Fruit fly (Drosophila melanogaster): ENCODE measurements around the gene Gr97a.

Gene Gr97a

dm6 chr3R:26954020-26954672, 12.1 kb downstream of the Gr97a start (continued):
- no peak for TF ChIP-seq N (GFP tag; optimal IDR thresholded peaks at IDR 0.05)
- no peak for TF ChIP-seq GATAd (GFP tag; optimal IDR thresholded peaks at IDR 0.05)
- no peak for TF ChIP-seq CG32264 (GFP tag; optimal IDR thresholded peaks at IDR 0.05)
- TF ChIP-seq Dfd (GFP tag; optimal IDR thresholded peaks at IDR 0.05), result no peak
- peak; percentile 18 for TF ChIP-seq tai (GFP tag; optimal IDR thresholded peaks at IDR 0.05)
- TF ChIP-seq CrebA (GFP tag; optimal IDR thresholded peaks at IDR 0.05; ENCODE audit: borderline replicate concordance), result peak; percentile 35
- peak; percentile 5 for TF ChIP-seq Vsx2 (GFP tag; optimal IDR thresholded peaks at IDR 0.05; ENCODE audit: partially characterized antibody)
- TF ChIP-seq dmrt93B (GFP tag; optimal IDR thresholded peaks at IDR 0.05), result peak; percentile 82
- no peak for TF ChIP-seq Myc (optimal IDR thresholded peaks at IDR 0.05)
- no peak for TF ChIP-seq sv (GFP tag; optimal IDR thresholded peaks at IDR 0.05)
- peak; percentile 100 for TF ChIP-seq psq (GFP tag; optimal IDR thresholded peaks at IDR 0.05)
- TF ChIP-seq rgr (GFP tag; optimal IDR thresholded peaks at IDR 0.05), result peak; percentile 89
- peak; percentile 68 for TF ChIP-seq brk (GFP tag; optimal IDR thresholded peaks at IDR 0.05)

- TF ChIP-seq rgr (GFP tag; optimal IDR thresholded peaks at IDR 0.05) (peak; percentile 51), h (GFP tag; optimal IDR thresholded peaks at IDR 0.05) (no peak), br (GFP tag; optimal IDR thresholded peaks at IDR 0.05) (peak; percentile 43), HLH106 (tag; optimal IDR thresholded peaks at IDR 0.05) (no peak), ey (GFP tag; optimal IDR thresholded peaks at IDR 0.05) (peak; percentile 41)
Observed at dm6 chr3R:26953478-26953874, 12.8 kb downstream of the Gr97a start.

dm6 chr3R:26952857-26953477, 13.3 kb downstream of the Gr97a start:
- no peak for TF ChIP-seq tai (GFP tag; optimal IDR thresholded peaks at IDR 0.05)
- no peak for TF ChIP-seq fru (GFP tag; optimal IDR thresholded peaks at IDR 0.05)
- TF ChIP-seq Sp1 (GFP tag; optimal IDR thresholded peaks at IDR 0.05), result no peak
- TF ChIP-seq Hr83 (GFP tag; optimal IDR thresholded peaks at IDR 0.05; ENCODE audit: poor library complexity, severe bottlenecking), result no peak
- TF ChIP-seq Abd-B (GFP tag; optimal IDR thresholded peaks at IDR 0.05), result no peak
- no peak for TF ChIP-seq Rel (GFP tag; optimal IDR thresholded peaks at IDR 0.05)
- TF ChIP-seq Rel (tag; optimal IDR thresholded peaks at IDR 0.05), result no peak

dm6 chr3R:26952200-26952856, 14.0 kb downstream of the Gr97a start:
- TF ChIP-seq dl (GFP tag; optimal IDR thresholded peaks at IDR 0.05; ENCODE audit: insufficient read depth in 1 of 2, partially characterized antibody in 2 of 2) (no peak), sv (GFP tag; optimal IDR thresholded peaks at IDR 0.05) (peak; percentile 10)

dm6 chr3R:26947296-26947880, 18.9 kb downstream of the Gr97a start, which contains the start of gene Spag1:
Gene Spag1 (plus strand): TSS chr3R:26947830.
- no peak for TF ChIP-seq GATAd (GFP tag; optimal IDR thresholded peaks at IDR 0.05)
- TF ChIP-seq sage (GFP tag; optimal IDR thresholded peaks at IDR 0.05), result peak; percentile 72
- TF ChIP-seq Rel (GFP tag; optimal IDR thresholded peaks at IDR 0.05), result no peak
- TF ChIP-seq Rel (tag; optimal IDR thresholded peaks at IDR 0.05), result no peak
- no peak for TF ChIP-seq tai (GFP tag; optimal IDR thresholded peaks at IDR 0.05)
- TF ChIP-seq OdsH (GFP tag; optimal IDR thresholded peaks at IDR 0.05), result no peak
- no peak for TF ChIP-seq Sp1 (GFP tag; optimal IDR thresholded peaks at IDR 0.05)
- TF ChIP-seq Hr78 (GFP tag; optimal IDR thresholded peaks at IDR 0.05), result no peak
- peak; percentile 46 for TF ChIP-seq brk (GFP tag; optimal IDR thresholded peaks at IDR 0.05)
- peak; percentile 8 for TF ChIP-seq woc (GFP tag; optimal IDR thresholded peaks at IDR 0.05)
- peak; percentile 42 for TF ChIP-seq Jra (GFP tag; optimal IDR thresholded peaks at IDR 0.05)
- no peak for TF ChIP-seq fru (GFP tag; optimal IDR thresholded peaks at IDR 0.05)
- no peak for TF ChIP-seq ey (GFP tag; optimal IDR thresholded peaks at IDR 0.05)
- no peak for TF ChIP-seq N (GFP tag; optimal IDR thresholded peaks at IDR 0.05)
- no peak for TF ChIP-seq usp (GFP tag; optimal IDR thresholded peaks at IDR 0.05)
- TF ChIP-seq jim (GFP tag; optimal IDR thresholded peaks at IDR 0.05), result no peak
- TF ChIP-seq CG32264 (GFP tag; optimal IDR thresholded peaks at IDR 0.05), result peak; percentile 4
- no peak for TF ChIP-seq Myc (optimal IDR thresholded peaks at IDR 0.05)
- TF ChIP-seq CG9705 (GFP tag; optimal IDR thresholded peaks at IDR 0.05), result no peak
- peak; percentile 95 for TF ChIP-seq CrebA (GFP tag; optimal IDR thresholded peaks at IDR 0.05; ENCODE audit: borderline replicate concordance)
- no peak for TF ChIP-seq Abd-B (GFP tag; optimal IDR thresholded peaks at IDR 0.05)
- TF ChIP-seq sv (GFP tag; optimal IDR thresholded peaks at IDR 0.05), result no peak
- TF ChIP-seq psq (GFP tag; optimal IDR thresholded peaks at IDR 0.05), result no peak
- TF ChIP-seq rgr (GFP tag; optimal IDR thresholded peaks at IDR 0.05), result no peak
- TF ChIP-seq Mio (GFP tag; optimal IDR thresholded peaks at IDR 0.05), result no peak
- peak; percentile 75 for TF ChIP-seq Hnf4 (GFP tag; optimal IDR thresholded peaks at IDR 0.05)
- TF ChIP-seq lola (GFP tag; optimal IDR thresholded peaks at IDR 0.05), result no peak
- TF ChIP-seq br (GFP tag; optimal IDR thresholded peaks at IDR 0.05), result no peak
- TF ChIP-seq Hr83 (GFP tag; optimal IDR thresholded peaks at IDR 0.05; ENCODE audit: poor library complexity, severe bottlenecking), result no peak
